Fruit fly (Drosophila melanogaster): ENCODE results near the gene jvl.

Gene jvl

DNA sequence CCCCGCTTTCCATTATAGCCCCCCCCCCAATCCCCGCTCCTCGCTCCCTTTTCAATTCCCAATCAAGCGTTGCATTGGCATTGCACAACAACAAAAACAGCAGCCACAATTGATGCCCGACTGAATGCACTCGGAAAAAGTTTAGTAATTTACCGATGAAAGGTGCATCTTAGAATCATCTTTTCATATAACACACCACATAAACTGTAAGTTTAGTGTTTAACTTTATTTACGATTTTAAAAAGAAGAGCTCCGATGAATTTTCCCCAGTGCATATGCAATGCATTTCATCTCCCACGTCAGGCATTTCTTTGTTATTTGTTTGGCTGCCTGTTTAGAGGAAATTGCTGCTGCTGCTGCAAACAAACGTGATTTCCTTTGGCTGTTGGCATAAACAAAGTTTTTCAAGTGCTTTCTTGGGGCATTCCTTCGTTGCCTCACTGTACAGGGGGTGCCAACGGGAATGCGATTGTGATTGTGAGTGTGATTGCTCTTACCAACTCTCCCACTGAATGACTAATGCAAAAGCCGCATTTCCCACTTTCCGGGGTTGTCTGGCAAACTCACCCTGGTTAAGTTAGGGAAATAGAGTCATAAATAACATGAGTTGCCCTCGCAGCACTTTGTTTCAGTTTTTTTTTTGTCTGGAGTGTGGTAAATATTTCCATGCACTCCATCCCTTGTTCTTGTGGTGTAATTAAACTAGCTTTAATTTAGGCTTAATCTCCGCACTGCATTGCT is 49.0 kb upstream of the jvl start (continued):
- TF ChIP-seq CG6272 (GFP tag; IDR thresholded peaks at IDR 0.05) (peak; percentile 39; the same call in 1 of the 2 replicates), CG15269 (tag; optimal IDR thresholded peaks at IDR 0.05) (peak; percentile 9), Kr (GFP tag; optimal IDR thresholded peaks at IDR 0.05) (peak; percentile 44), Hmr (GFP tag; optimal IDR thresholded peaks at IDR 0.05) (no peak), Sin3A (optimal IDR thresholded peaks at IDR 0.05) (no peak), Pdp1 (GFP tag; optimal IDR thresholded peaks at IDR 0.05) (peak; percentile 59), Atf3 (GFP tag; optimal IDR thresholded peaks at IDR 0.05) (peak; percentile 41), CG10431 (GFP tag; optimal IDR thresholded peaks at IDR 0.05) (peak; percentile 22), nerfin-2 (GFP tag; IDR thresholded peaks at IDR 0.05; ENCODE audit: partially characterized antibody) (no peak), CHES-1-like (GFP tag; optimal IDR thresholded peaks at IDR 0.05) (no peak), her (GFP tag; optimal IDR thresholded peaks at IDR 0.05) (peak; percentile 3), wor (GFP tag; IDR thresholded peaks at IDR 0.05) (peak; percentile 55; the same call in 1 of the 2 replicates), CG3847 (GFP tag; IDR thresholded peaks at IDR 0.05) (no peak), Mad (GFP tag; optimal IDR thresholded peaks at IDR 0.05) (no peak), MESR4 (GFP tag; optimal IDR thresholded peaks at IDR 0.05) (no peak), pho (GFP tag; optimal IDR thresholded peaks at IDR 0.05) (no peak), CG2116 (GFP tag; optimal IDR thresholded peaks at IDR 0.05) (peak; percentile 11), lbe (GFP tag; optimal IDR thresholded peaks at IDR 0.05) (no peak), nmo (GFP tag; optimal IDR thresholded peaks at IDR 0.05) (peak; percentile 82), ci (GFP tag; IDR thresholded peaks at IDR 0.05) (peak; percentile 92), CG8924 (tag; optimal IDR thresholded peaks at IDR 0.05) (peak; percentile 58), CG15073 (GFP tag; optimal IDR thresholded peaks at IDR 0.05) (no peak), prd (optimal IDR thresholded peaks at IDR 0.05) (no peak), prd (GFP tag; IDR thresholded peaks at IDR 0.05) (peak; percentile 78; the same call in 2 of the 3 replicates), CG7987 (GFP tag; optimal IDR thresholded peaks at IDR 0.05) (peak; percentile 5), CG12071 (GFP tag; optimal IDR thresholded peaks at IDR 0.05) (peak; percentile 41), Dad (GFP tag; optimal IDR thresholded peaks at IDR 0.05) (no peak), vvl (GFP tag; IDR thresholded peaks at IDR 0.05) (peak; percentile 80), gfzf (GFP tag; optimal IDR thresholded peaks at IDR 0.05) (no peak), dmrt11E (tag; optimal IDR thresholded peaks at IDR 0.05) (peak; percentile 87), gce (GFP tag; IDR thresholded peaks at IDR 0.05) (peak; percentile 64; the same call in 2 of the 3 replicates), org-1 (GFP tag; optimal IDR thresholded peaks at IDR 0.05) (peak; percentile 51), Jarid2 (GFP tag; optimal IDR thresholded peaks at IDR 0.05) (peak; percentile 6), Six4 (GFP tag; optimal IDR thresholded peaks at IDR 0.05) (peak; percentile 51), CG9876 (GFP tag; optimal IDR thresholded peaks at IDR 0.05) (peak; percentile 5), Gug (GFP tag; IDR thresholded peaks at IDR 0.05) (no peak; the same call in 3 of the 4 replicates), CG7556 (GFP tag; optimal IDR thresholded peaks at IDR 0.05) (peak; percentile 55), so (GFP tag; IDR thresholded peaks at IDR 0.05) (no peak), nerfin-1 (tag; optimal IDR thresholded peaks at IDR 0.05) (peak; percentile 77), ERR (GFP tag; optimal IDR thresholded peaks at IDR 0.05) (no peak), otp (GFP tag; IDR thresholded peaks at IDR 0.05) (peak; percentile 74; the same call in 2 of the 3 replicates), slp2 (GFP tag; optimal IDR thresholded peaks at IDR 0.05) (peak; percentile 38), CG30403 (GFP tag; optimal IDR thresholded peaks at IDR 0.05) (peak; percentile 70), schlank (tag; optimal IDR thresholded peaks at IDR 0.05) (no peak), TFAM (GFP tag; optimal IDR thresholded peaks at IDR 0.05) (peak; percentile 14), CG11504 (tag; optimal IDR thresholded peaks at IDR 0.05) (peak; percentile 72), Taf1 (GFP tag; IDR thresholded peaks at IDR 0.05) (no peak), bcd (GFP tag; optimal IDR thresholded peaks at IDR 0.05) (peak; percentile 28), MTF-1 (GFP tag; optimal IDR thresholded peaks at IDR 0.05; ENCODE audit: borderline replicate concordance) (peak; percentile 42), H15 (GFP tag; IDR thresholded peaks at IDR 0.05) (peak; percentile 55; the same call in 2 of the 3 replicates)

Data from whole organism, embryonic.